Worm (Caenorhabditis elegans) whole organism, L3 larva: ENCODE measurements around the gene btb-7.

ENCODE experiments used
- R02D3.7 ChIP-seq: fragments of 150-350 bp; optimal IDR thresholded peaks from 2 replicates; lab custom pipeline; 2014; ENCODE audit warnings: missing biosample characterization, missing genetic modification characterization
- elt-1 ChIP-seq: fragments of 150-350 bp; optimal IDR thresholded peaks from 2 replicates; lab custom pipeline; 2014; ENCODE audit warnings: missing biosample characterization, missing genetic modification characterization
- elt-2 ChIP-seq: sonication (generic microtip); optimal IDR thresholded peaks from 2 replicates; lab custom pipeline; 2016; ENCODE audit warnings: missing genetic modification reagents, mild to moderate bottlenecking, missing genetic modification characterization, missing compliant biosample characterization
- hmg-11 ChIP-seq: sonication (generic microtip); optimal IDR thresholded peaks from 2 replicates; lab custom pipeline; 2016; ENCODE audit warnings: missing genetic modification characterization, missing compliant biosample characterization
- lin-15B ChIP-seq: fragments of 150-350 bp; optimal IDR thresholded peaks from 2 replicates; lab custom pipeline; 2014; ENCODE audit warnings: missing biosample characterization, missing genetic modification characterization
- mdl-1 ChIP-seq: fragments of 150-350 bp; optimal IDR thresholded peaks from 2 replicates; lab custom pipeline; 2014; ENCODE audit warnings: missing biosample characterization, missing genetic modification characterization
- nhr-12 ChIP-seq: fragments of 150-350 bp; optimal IDR thresholded peaks from 2 replicates; lab custom pipeline; 2014; ENCODE audit warnings: missing biosample characterization, missing genetic modification characterization
- nhr-237 ChIP-seq: fragments of 150-350 bp; optimal IDR thresholded peaks from 2 replicates; lab custom pipeline; 2014; ENCODE audit warnings: missing biosample characterization, missing genetic modification characterization
- nhr-25 ChIP-seq: sonication (generic microtip); optimal IDR thresholded peaks from 2 replicates; lab custom pipeline; 2017; ENCODE audit warnings: missing biosample characterization, missing genetic modification characterization
- pha-4 ChIP-seq: fragments of 150-350 bp; optimal IDR thresholded peaks from 2 replicates; lab custom pipeline; 2014; ENCODE audit warnings: missing biosample characterization, missing genetic modification reagents, missing genetic modification characterization
- snpc-4 ChIP-seq: fragments of 150-350 bp; optimal IDR thresholded peaks from 2 replicates; lab custom pipeline; 2014; ENCODE audit warnings: missing biosample characterization, missing genetic modification characterization
- unc-62 ChIP-seq: fragments of 150-350 bp; sonication (generic microtip); optimal IDR thresholded peaks from 4 replicates; lab custom pipeline; 2014; ENCODE audit warnings: missing biosample characterization, missing genetic modification reagents, missing genetic modification characterization

DNA sequence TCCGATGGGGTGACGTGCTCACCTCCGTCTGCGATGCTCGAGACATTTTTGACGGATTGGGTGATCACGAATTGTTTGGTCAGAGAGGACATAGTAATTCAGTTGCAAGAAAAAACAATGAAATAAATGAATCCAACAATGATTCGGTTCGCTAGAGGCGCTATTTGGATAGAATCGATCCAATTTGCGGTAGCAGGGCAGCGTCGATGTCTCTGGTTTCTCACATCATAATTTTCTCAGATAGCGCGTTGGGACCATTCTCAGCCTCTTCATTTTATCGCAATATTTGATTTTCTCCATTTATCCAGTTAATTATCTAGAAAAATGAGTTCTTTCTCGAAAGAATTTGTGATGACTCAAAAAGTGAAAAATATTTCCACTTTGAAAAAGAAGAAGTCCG is 6.7 kb upstream of the btb-7 start, which contains the start of gene sdz-18:
- TF ChIP-seq elt-1 (tag; lab: Kevin White, UChicago), result no peak
- TF ChIP-seq mdl-1 (tag; lab: Kevin White, UChicago), result no peak
- no peak for TF ChIP-seq unc-62
- TF ChIP-seq nhr-237 (tag; lab: Kevin White, UChicago), result no peak
- no peak for TF ChIP-seq lin-15B
- no peak for TF ChIP-seq elt-2 (tag; lab: Kevin White, UChicago)
- TF ChIP-seq nhr-12, result no peak
- TF ChIP-seq snpc-4 (tag; lab: Kevin White, UChicago), result no peak
- TF ChIP-seq pha-4 (tag; lab: Kevin White, UChicago), result no peak
- no peak for TF ChIP-seq nhr-25 (tag; lab: Kevin White, UChicago)
- no peak for TF ChIP-seq R02D3.7 (tag; lab: Kevin White, UChicago)
- TF ChIP-seq hmg-11 (tag; lab: Kevin White, UChicago), result no peak
